Fruit fly (Drosophila melanogaster) whole organism, prepupa: Measurements from ENCODE around the gene CG4653.

Experiments
- CG10631 ChIP-seq: fragments of 200-800 bp; sonication (Bioruptor generic); optimal IDR thresholded peaks from 2 replicates; lab custom pipeline; 2016; ENCODE audit warnings: missing biosample characterization, missing genetic modification characterization
- CG10669 ChIP-seq: fragments of 200-800 bp; sonication (Bioruptor generic); optimal IDR thresholded peaks from 3 replicates; lab custom pipeline; 2018; ENCODE audit warnings: missing biosample characterization, mild to moderate bottlenecking, missing genetic modification characterization, moderate library complexity
- CG16779 ChIP-seq: fragments of 200-800 bp; sonication (Bioruptor generic); optimal IDR thresholded peaks from 3 replicates; lab custom pipeline; 2017; ENCODE audit warnings: missing biosample characterization, mild to moderate bottlenecking, missing genetic modification characterization
- CG3032 ChIP-seq: fragments of 200-800 bp; optimal IDR thresholded peaks from 2 replicates; lab custom pipeline; 2019; ENCODE audit warnings: missing biosample characterization, mild to moderate bottlenecking, missing genetic modification characterization, moderate library complexity
- CG31627 ChIP-seq: fragments of 200-800 bp; sonication (Bioruptor generic); optimal IDR thresholded peaks from 3 replicates; lab custom pipeline; 2016; ENCODE audit warnings: missing biosample characterization, missing genetic modification characterization
- CG32006 ChIP-seq: fragments of 200-800 bp; sonication (Bioruptor generic); optimal IDR thresholded peaks from 3 replicates; lab custom pipeline; 2017; ENCODE audit warnings: missing biosample characterization, mild to moderate bottlenecking, missing genetic modification characterization
- CG34406 ChIP-seq: fragments of 200-800 bp; sonication (Bioruptor generic); optimal IDR thresholded peaks from 3 replicates; lab custom pipeline; 2016; ENCODE audit warnings: missing biosample characterization, missing genetic modification characterization
- CG3919 ChIP-seq: fragments of 200-800 bp; sonication (Bioruptor generic); optimal IDR thresholded peaks from 3 replicates; lab custom pipeline; 2016; ENCODE audit warnings: missing biosample characterization, missing genetic modification characterization
- CG6163 ChIP-seq: fragments of 200-800 bp; sonication (Bioruptor generic); IDR thresholded peaks from 3 replicates; pipeline ENCODE4 v1.3.6; 2022; ENCODE audit warnings: missing biosample characterization, missing genetic modification characterization
- CG6276 ChIP-seq: fragments of 200-800 bp; sonication (Bioruptor generic); optimal IDR thresholded peaks from 2 replicates; lab custom pipeline; 2017; ENCODE audit warnings: missing biosample characterization, mild to moderate bottlenecking, missing genetic modification characterization
- CG6792 ChIP-seq: fragments of 200-800 bp; sonication (Bioruptor generic); optimal IDR thresholded peaks from 3 replicates; lab custom pipeline; 2016; ENCODE audit warnings: missing biosample characterization, missing genetic modification characterization
- CG6854 ChIP-seq: fragments of 200-800 bp; sonication (Bioruptor generic); optimal IDR thresholded peaks from 2 replicates; lab custom pipeline; 2017; ENCODE audit warnings: missing biosample characterization, mild to moderate bottlenecking, missing genetic modification characterization
- CG8119 ChIP-seq: fragments of 200-800 bp; sonication (Bioruptor generic); IDR thresholded peaks from 3 replicates; pipeline ENCODE4 v1.3.6; 2022; ENCODE audit warnings: missing biosample characterization, missing genetic modification characterization
- CG8319 ChIP-seq: fragments of 200-800 bp; sonication (Bioruptor generic); optimal IDR thresholded peaks from 3 replicates; lab custom pipeline; 2016; ENCODE audit warnings: missing biosample characterization, missing genetic modification characterization
- CG8632 ChIP-seq: fragments of 200-800 bp; sonication (Bioruptor generic); optimal IDR thresholded peaks from 3 replicates; lab custom pipeline; 2016; ENCODE audit warnings: missing biosample characterization, missing genetic modification characterization
- Eip78C ChIP-seq: fragments of 200-800 bp; sonication (Bioruptor generic); peaks from one replicate; lab custom pipeline; 2016; ENCODE audit warnings: missing biosample characterization, missing genetic modification characterization
- Ets21C ChIP-seq: fragments of 200-800 bp; sonication (Bioruptor generic); optimal IDR thresholded peaks from 3 replicates; lab custom pipeline; 2016; ENCODE audit warnings: missing biosample characterization, missing genetic modification characterization
- Gug ChIP-seq: fragments of 200-800 bp; sonication (Bioruptor generic); IDR thresholded peaks from 2 replicates; pipeline ENCODE4 v1.3.6; 2022; ENCODE audit warnings: missing biosample characterization, missing genetic modification characterization
- Hr38 ChIP-seq: sonication (Bioruptor generic); optimal IDR thresholded peaks from 2 replicates; lab custom pipeline; 2016; ENCODE audit warnings: missing biosample characterization, missing genetic modification characterization
- Hr39 ChIP-seq: fragments of 200-800 bp; sonication (Bioruptor generic); optimal IDR thresholded peaks from 2 replicates; lab custom pipeline; 2016; ENCODE audit warnings: missing biosample characterization, missing genetic modification characterization
- Hr4 ChIP-seq: fragments of 200-800 bp; sonication (Bioruptor generic); optimal IDR thresholded peaks from 3 replicates; lab custom pipeline; 2016; ENCODE audit warnings: missing biosample characterization, missing genetic modification characterization
- Lpt ChIP-seq: fragments of 200-800 bp; sonication (Bioruptor generic); optimal IDR thresholded peaks from 3 replicates; lab custom pipeline; 2016; ENCODE audit warnings: missing biosample characterization, missing genetic modification characterization
- OdsH ChIP-seq: fragments of 200-800 bp; sonication (Bioruptor generic); optimal IDR thresholded peaks from 3 replicates; lab custom pipeline; 2016; ENCODE audit warnings: missing biosample characterization, missing genetic modification characterization
- Sox102F ChIP-seq: fragments of 200-800 bp; sonication (Bioruptor generic); optimal IDR thresholded peaks from 2 replicates; lab custom pipeline; 2016; ENCODE audit warnings: missing biosample characterization, mild to moderate bottlenecking, missing genetic modification characterization
- Sox14 ChIP-seq: fragments of 200-800 bp; sonication (Bioruptor generic); optimal IDR thresholded peaks from 3 replicates; lab custom pipeline; 2016; ENCODE audit warnings: missing biosample characterization, missing genetic modification characterization
- achi ChIP-seq: fragments of 200-800 bp; sonication (Bioruptor generic); optimal IDR thresholded peaks from 3 replicates; lab custom pipeline; 2016; ENCODE audit warnings: missing biosample characterization, missing genetic modification characterization
- acj6 ChIP-seq: fragments of 200-800 bp; sonication (Bioruptor generic); optimal IDR thresholded peaks from 3 replicates; lab custom pipeline; 2016; ENCODE audit warnings: missing biosample characterization, missing genetic modification characterization
- cyc ChIP-seq: fragments of 200-800 bp; sonication (Bioruptor generic); optimal IDR thresholded peaks from 3 replicates; lab custom pipeline; 2016; ENCODE audit warnings: missing biosample characterization, missing genetic modification characterization
- dsx ChIP-seq: fragments of 200-800 bp; optimal IDR thresholded peaks from 3 replicates; lab custom pipeline; 2019; ENCODE audit warnings: missing biosample characterization, mild to moderate bottlenecking, missing genetic modification characterization, moderate library complexity; ENCODE audit not compliant: poor library complexity, severe bottlenecking
- eg ChIP-seq: fragments of 200-800 bp; sonication (Bioruptor generic); IDR thresholded peaks from 3 replicates; pipeline ENCODE4 v1.3.6; 2022; ENCODE audit warnings: missing biosample characterization, missing genetic modification characterization
- fd59A ChIP-seq: fragments of 200-800 bp; sonication (Bioruptor generic); optimal IDR thresholded peaks from 2 replicates; lab custom pipeline; 2017; ENCODE audit warnings: missing biosample characterization, mild to moderate bottlenecking, missing genetic modification characterization, missing genetic modification reagents
- fd85E ChIP-seq: fragments of 200-800 bp; sonication (Bioruptor generic); optimal IDR thresholded peaks from 3 replicates; lab custom pipeline; 2016; ENCODE audit warnings: missing biosample characterization, missing genetic modification characterization
- lz ChIP-seq: fragments of 200-800 bp; sonication (Bioruptor generic); optimal IDR thresholded peaks from 3 replicates; lab custom pipeline; 2016; ENCODE audit warnings: missing biosample characterization, missing genetic modification characterization
- net ChIP-seq: fragments of 200-800 bp; sonication (Bioruptor generic); optimal IDR thresholded peaks from 3 replicates; lab custom pipeline; 2016; ENCODE audit warnings: missing biosample characterization, missing genetic modification characterization
- pdm3 ChIP-seq: fragments of 200-800 bp; sonication (Bioruptor generic); optimal IDR thresholded peaks from 3 replicates; lab custom pipeline; 2016; ENCODE audit warnings: missing biosample characterization, missing genetic modification characterization
- salr ChIP-seq, 2 experiments: fragments of 200-800 bp; sonication (Bioruptor generic); optimal IDR thresholded peaks; 3 replicates each; lab custom pipeline; 2016 to 2018; ENCODE audit warnings: missing biosample characterization in 2 of 2, missing genetic modification characterization in 2 of 2, mild to moderate bottlenecking in 1 of 2
- spab ChIP-seq: fragments of 200-800 bp; sonication (Bioruptor generic); optimal IDR thresholded peaks from 2 replicates; lab custom pipeline; 2017; ENCODE audit warnings: missing biosample characterization, mild to moderate bottlenecking, missing genetic modification characterization, missing genetic modification reagents
- ss ChIP-seq, 2 experiments: fragments of 200-800 bp; sonication (Bioruptor generic); optimal IDR thresholded peaks; 2 replicates in 1 of 2; 3 replicates in 1 of 2; lab custom pipeline; 2017 to 2018; ENCODE audit warnings: mild to moderate bottlenecking in 2 of 2, missing biosample characterization in 2 of 2, missing genetic modification characterization in 2 of 2, moderate library complexity in 1 of 2
- topi ChIP-seq: fragments of 200-800 bp; sonication (Bioruptor generic); optimal IDR thresholded peaks from 3 replicates; lab custom pipeline; 2016; ENCODE audit warnings: missing biosample characterization, missing genetic modification characterization

CG4653 gene

DNA sequence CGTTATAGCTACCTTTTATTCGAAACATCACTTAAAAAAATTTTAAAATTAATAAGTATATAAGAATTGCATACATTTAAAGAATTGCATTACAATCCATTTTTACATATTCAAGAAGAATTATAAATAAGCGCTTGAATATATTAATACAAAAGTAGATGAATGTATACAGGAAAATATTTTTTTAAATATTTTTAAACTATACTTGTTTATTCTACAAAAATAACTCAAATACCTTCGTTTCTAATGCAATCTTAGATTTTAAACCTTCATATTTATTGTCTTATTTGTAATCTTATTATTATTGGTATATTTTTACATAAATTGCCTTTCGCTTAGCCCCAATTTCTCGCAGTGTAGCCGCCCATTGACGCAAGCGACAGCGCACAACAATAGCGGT lies 26.7 kb upstream of the CG4653 start (continued):
- TF ChIP-seq CG32006 (GFP tag; lab: Kevin White, UChicago) (peak; percentile 53), Gug (GFP tag; lab: Robert Waterston, UW) (no peak), CG8119 (peak; percentile 50; the same call in 2 of the 3 replicates), CG34406 (GFP tag; lab: Kevin White, UChicago) (peak; percentile 45), CG8632 (GFP tag; lab: Kevin White, UChicago) (peak; percentile 30), topi (GFP tag; lab: Kevin White, UChicago) (no peak), net (GFP tag; lab: Kevin White, UChicago) (no peak), eg (peak; percentile 41; the same call in 1 of the 3 replicates), Sox14 (GFP tag; lab: Kevin White, UChicago) (no peak), cyc (GFP tag; lab: Kevin White, UChicago) (no peak)

DNA sequence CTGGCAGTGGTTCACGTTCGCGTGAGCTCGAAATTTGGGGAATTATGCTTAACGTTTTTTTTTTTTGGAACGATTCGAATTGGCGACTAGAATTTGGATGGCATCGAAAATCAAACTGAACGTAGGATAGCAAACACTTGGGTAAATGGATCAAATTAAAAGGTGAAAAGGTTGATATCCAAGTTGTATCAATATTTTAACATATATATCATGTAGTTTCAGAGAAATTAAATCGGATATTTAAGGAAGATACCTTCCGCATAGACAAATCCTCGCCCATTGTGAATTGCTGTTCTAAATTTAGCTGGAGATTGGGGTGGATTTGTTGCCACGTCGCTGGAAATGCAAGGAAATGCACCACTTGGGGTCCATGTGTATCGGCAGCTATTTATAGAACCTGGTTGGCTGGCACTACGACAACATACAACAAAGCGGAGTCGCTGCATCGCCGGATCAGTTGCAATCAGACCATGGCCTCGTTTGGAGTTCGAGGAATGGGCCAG lies 25.0 kb upstream of the CG4653 start, which contains the start of the genes CG13010 and sing:
CG13010 (minus strand) TSS at position 101 of the 503 bp plus-strand sequence.
sing (plus strand) TSS at position 453 of the 503 bp plus-strand sequence.
- TF ChIP-seq CG6163 (GFP tag; lab: Robert Waterston, UW) = no peak
- TF ChIP-seq OdsH = no peak
- no peak for TF ChIP-seq Ets21C (GFP tag; lab: Kevin White, UChicago)
- TF ChIP-seq spab (GFP tag; lab: Kevin White, UChicago) = no peak
- no peak for TF ChIP-seq achi
- no peak for TF ChIP-seq CG10669 (GFP tag; lab: Kevin White, UChicago)
- no peak for TF ChIP-seq cyc (GFP tag; lab: Kevin White, UChicago)
- TF ChIP-seq ss (GFP tag; optimal IDR thresholded peaks at IDR 0.05; lab: Kevin White, UChicago) = no peak
- no peak for TF ChIP-seq Eip78C
- no peak for TF ChIP-seq salr (GFP tag; optimal IDR thresholded peaks at IDR 0.05; lab: Kevin White, UChicago)
- TF ChIP-seq CG8319 (GFP tag; lab: Kevin White, UChicago) = no peak
- no peak for TF ChIP-seq CG10631 (GFP tag; lab: Kevin White, UChicago)
- TF ChIP-seq, all 60 proteins: peak for 0

DNA sequence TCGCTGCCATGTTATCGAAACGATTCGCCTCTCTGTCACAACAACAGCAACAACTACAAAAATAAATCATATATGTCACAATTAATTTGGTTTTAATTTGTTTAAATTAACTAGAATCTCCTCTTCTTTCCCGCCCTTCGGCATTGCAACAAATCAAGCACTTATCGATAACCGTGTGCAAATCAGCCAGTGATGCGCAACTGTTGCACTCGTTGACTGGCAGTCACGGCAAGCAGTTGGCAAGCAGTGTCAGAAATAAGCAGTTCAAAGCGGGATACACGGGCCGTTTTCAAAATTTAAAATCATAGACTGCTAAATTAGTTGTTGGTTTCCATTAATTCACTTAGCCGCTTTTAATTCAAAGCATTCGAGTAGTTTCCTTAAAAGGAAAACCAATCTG lies 20.1 kb upstream of the CG4653 start, which contains the start of gene Axs:
Axs (minus strand) TSS at position 131 of the 400 bp plus-strand sequence.
- TF ChIP-seq cyc (GFP tag; lab: Kevin White, UChicago) (no peak), ss (GFP tag; optimal IDR thresholded peaks at IDR 0.05; lab: Kevin White, UChicago) (no peak), CG6854 (no peak), Hr38 (GFP tag; lab: Kevin White, UChicago) (no peak), lz (GFP tag; lab: Kevin White, UChicago) (no peak), dsx (GFP tag; lab: Kevin White, UChicago) (peak; percentile 93), topi (GFP tag; lab: Kevin White, UChicago) (no peak), Sox102F (GFP tag; lab: Kevin White, UChicago) (no peak), Gug (GFP tag; lab: Robert Waterston, UW) (no peak), CG6276 (GFP tag; lab: Kevin White, UChicago) (no peak), CG6792 (GFP tag; lab: Kevin White, UChicago) (no peak), achi (peak; percentile 29), acj6 (GFP tag; lab: Kevin White, UChicago) (no peak), fd59A (GFP tag; lab: Kevin White, UChicago) (no peak), net (GFP tag; lab: Kevin White, UChicago) (no peak), Sox14 (GFP tag; lab: Kevin White, UChicago) (peak; percentile 35), fd85E (no peak), CG10669 (GFP tag; lab: Kevin White, UChicago) (no peak), CG8119 (no peak), Hr4 (no peak), CG3919 (GFP tag; lab: Kevin White, UChicago) (no peak), Lpt (GFP tag; lab: Kevin White, UChicago) (no peak), CG31627 (no peak), OdsH (no peak), CG3032 (no peak), Eip78C (peak; percentile 21), CG16779 (tag; lab: Kevin White, UChicago) (no peak), Hr39 (GFP tag; lab: Kevin White, UChicago) (no peak), CG10631 (GFP tag; lab: Kevin White, UChicago) (no peak), pdm3 (GFP tag; lab: Kevin White, UChicago) (peak; percentile 5)
